Worm (Caenorhabditis elegans) whole organism, early embryonic: ENCODE results near the gene nhr-198.
"Not testable (repeated sequence)": the region's sequence is repeated elsewhere in the genome, so short reads cannot be mapped to it uniquely, and the experiment has no call there.

Experiments used
- B0310.2 ChIP-seq: sonication (generic microtip); optimal IDR thresholded peaks from 2 replicates; lab custom pipeline; 2016; ENCODE audit warnings: mild to moderate bottlenecking, missing genetic modification characterization, missing compliant biosample characterization
- F13C5.2 ChIP-seq: sonication (generic microtip); optimal IDR thresholded peaks from 2 replicates; lab custom pipeline; 2017; ENCODE audit warnings: mild to moderate bottlenecking, missing genetic modification characterization, inconsistent platforms, missing compliant biosample characterization
- aly-1 ChIP-seq: sonication (generic microtip); optimal IDR thresholded peaks from 2 replicates; lab custom pipeline; 2016; ENCODE audit warnings: missing genetic modification characterization, missing compliant biosample characterization
- ama-1 ChIP-seq: fragments of 150-350 bp; optimal IDR thresholded peaks from 2 replicates; lab custom pipeline; 2014
- ceh-13 ChIP-seq: fragments of 200-800 bp; sonication (Bioruptor generic); optimal IDR thresholded peaks from 2 replicates; lab custom pipeline; 2018; ENCODE audit warnings: mild to moderate bottlenecking, missing genetic modification characterization, missing compliant biosample characterization
- ceh-36 ChIP-seq: sonication (generic microtip); optimal IDR thresholded peaks from 2 replicates; lab custom pipeline; 2016; ENCODE audit warnings: missing genetic modification characterization, inconsistent platforms, missing compliant biosample characterization
- ets-7 ChIP-seq: sonication (generic microtip); optimal IDR thresholded peaks from 2 replicates; lab custom pipeline; 2016; ENCODE audit warnings: missing genotype, missing genetic modification characterization, missing compliant biosample characterization
- flt-1 ChIP-seq: fragments of 200-800 bp; sonication (Bioruptor generic); IDR thresholded peaks from 2 replicates; pipeline ENCODE4 v1.3.6; 2022; ENCODE audit warnings: missing genetic modification characterization, missing compliant biosample characterization
- hmbx-1 ChIP-seq: sonication (generic microtip); optimal IDR thresholded peaks from 2 replicates; lab custom pipeline; 2016; ENCODE audit warnings: mild to moderate bottlenecking, missing genetic modification characterization, missing compliant biosample characterization
- hmg-4 ChIP-seq: fragments of 200-800 bp; sonication (Bioruptor generic); optimal IDR thresholded peaks from 2 replicates; lab custom pipeline; 2018; ENCODE audit warnings: mild to moderate bottlenecking, missing genetic modification characterization, missing compliant biosample characterization
- hnd-1 ChIP-seq: sonication (generic microtip); optimal IDR thresholded peaks from 2 replicates; lab custom pipeline; 2016; ENCODE audit warnings: missing genetic modification characterization, missing compliant biosample characterization
- pes-1 ChIP-seq: fragments of 200-800 bp; sonication (Bioruptor generic); IDR thresholded peaks from 2 replicates; pipeline ENCODE4 v1.3.6; 2022; ENCODE audit warnings: missing genetic modification reagents, missing genetic modification characterization, missing compliant biosample characterization
- scrt-1 ChIP-seq: fragments of 200-800 bp; sonication (Bioruptor generic); IDR thresholded peaks from 2 replicates; pipeline ENCODE4 v1.3.6; 2022; ENCODE audit warnings: missing genetic modification characterization, missing compliant biosample characterization
- sea-1 ChIP-seq: fragments of 200-800 bp; sonication (Bioruptor generic); conservative IDR thresholded peaks from 2 replicates; pipeline ENCODE4 v1.3.6; 2022; ENCODE audit warnings: missing genetic modification characterization, missing compliant biosample characterization
- tbx-11 ChIP-seq: fragments of 200-800 bp; sonication (Bioruptor generic); IDR thresholded peaks from 2 replicates; pipeline ENCODE4 v1.3.6; 2022; ENCODE audit warnings: missing genetic modification characterization, missing compliant biosample characterization
- tbx-37 ChIP-seq: fragments of 200-800 bp; sonication (Bioruptor generic); conservative IDR thresholded peaks from 2 replicates; pipeline ENCODE4 v1.3.6; 2022; ENCODE audit warnings: missing genetic modification reagents, missing genetic modification characterization, missing compliant biosample characterization
- tra-4 ChIP-seq: sonication (generic microtip); optimal IDR thresholded peaks from 2 replicates; lab custom pipeline; 2017; ENCODE audit warnings: missing genetic modification characterization, missing compliant biosample characterization

The nhr-198 gene

ce11 chrV:15661580-15661979 is 32.2 kb upstream of the nhr-198 start:
- TF ChIP-seq flt-1 (GFP tag; lab: Robert Waterston, UW) (no peak), hmg-4 (no peak), B0310.2 (tag; lab: Kevin White, UChicago) (no peak), ceh-13 (GFP tag; lab: Kevin White, UChicago) (no peak), tbx-11 (no peak)

ce11 chrV:15664053-15664661 is 29.6 kb upstream of the nhr-198 start:
- TF ChIP-seq tra-4 (tag; lab: Kevin White, UChicago) (no peak), tbx-37 (GFP tag; lab: Robert Waterston, UW) (no peak), ceh-36 (peak; percentile 3)

DNA sequence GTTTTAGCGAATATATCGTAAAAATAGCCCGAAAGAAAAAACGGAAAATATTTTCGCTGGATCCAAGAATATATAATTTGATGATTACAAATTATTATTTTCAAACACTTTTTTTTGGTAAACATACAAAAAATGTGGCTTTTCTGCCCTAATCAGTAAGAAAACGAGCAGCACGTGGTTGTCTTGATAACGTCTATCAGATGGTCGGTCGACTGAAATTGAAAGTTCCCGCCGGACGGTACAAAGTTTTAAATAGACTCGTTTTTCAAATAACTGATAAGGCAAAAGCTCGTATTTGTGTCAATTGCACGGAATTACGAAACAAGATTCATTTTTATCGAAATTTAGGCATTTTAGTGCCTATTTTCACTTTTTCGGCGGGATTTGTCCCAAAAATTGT is 27.1 kb upstream of the nhr-198 start:
- no peak for TF ChIP-seq pes-1 (GFP tag; lab: Robert Waterston, UW)
- TF ChIP-seq tbx-11: no peak
- no peak for TF ChIP-seq F13C5.2
- TF ChIP-seq hnd-1 (tag; lab: Kevin White, UChicago): no peak
- TF ChIP-seq hmg-4: no peak
- no peak for TF ChIP-seq tbx-37 (GFP tag; lab: Robert Waterston, UW)
- no peak for TF ChIP-seq scrt-1 (GFP tag; lab: Robert Waterston, UW)
- TF ChIP-seq ama-1 (lab: Kevin White, UChicago): no peak
- TF ChIP-seq ceh-13 (GFP tag; lab: Kevin White, UChicago): no peak
- no peak for TF ChIP-seq ets-7 (tag; lab: Kevin White, UChicago)
- no peak for TF ChIP-seq B0310.2 (tag; lab: Kevin White, UChicago)
- no peak for TF ChIP-seq ceh-36
- TF ChIP-seq sea-1 (GFP tag; lab: Robert Waterston, UW): no peak

DNA sequence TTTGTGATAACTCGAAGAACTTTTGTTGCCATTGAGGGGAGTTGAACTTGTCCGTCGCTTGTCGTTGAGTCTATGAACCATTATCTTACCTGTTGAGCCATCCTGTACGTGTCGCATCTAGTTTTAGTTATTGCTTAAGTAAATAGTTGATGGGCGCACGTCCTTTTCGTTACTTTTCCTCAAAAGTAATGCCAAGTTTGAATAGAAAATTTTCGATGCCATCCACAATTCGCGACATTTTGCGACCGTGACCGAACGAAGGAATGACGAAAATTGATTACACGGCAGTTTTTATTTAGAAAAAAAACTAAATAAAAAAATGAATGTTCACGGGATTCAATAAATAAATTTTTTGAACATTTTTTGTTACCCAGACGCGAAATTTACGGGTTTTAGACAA is 25.6 kb upstream of the nhr-198 start, which contains the start of gene F53E4.1:
Gene F53E4.1, minus strand, starts transcription at position 101 of the 400 bp plus-strand sequence.
- TF ChIP-seq hmg-4; F13C5.2; tra-4 (tag; lab: Kevin White, UChicago): not testable (repeated sequence)

- TF ChIP-seq ceh-13 (GFP tag; lab: Kevin White, UChicago): no peak
- TF ChIP-seq hnd-1 (tag; lab: Kevin White, UChicago): no peak
- TF ChIP-seq pes-1 (GFP tag; lab: Robert Waterston, UW): no peak
- no peak for TF ChIP-seq ama-1 (lab: Kevin White, UChicago)
- no peak for TF ChIP-seq aly-1
- no peak for TF ChIP-seq sea-1 (GFP tag; lab: Robert Waterston, UW)
- no peak for TF ChIP-seq tbx-11
- no peak for TF ChIP-seq tra-4 (tag; lab: Kevin White, UChicago)
- no peak for TF ChIP-seq B0310.2 (tag; lab: Kevin White, UChicago)
- TF ChIP-seq scrt-1 (GFP tag; lab: Robert Waterston, UW): no peak
- no peak for TF ChIP-seq hmbx-1 (tag; lab: Kevin White, UChicago)
- TF ChIP-seq F13C5.2: no peak
- no peak for TF ChIP-seq hmg-4
- TF ChIP-seq tbx-37 (GFP tag; lab: Robert Waterston, UW): no peak
- no peak for TF ChIP-seq flt-1 (GFP tag; lab: Robert Waterston, UW)
- no peak for TF ChIP-seq ets-7 (tag; lab: Kevin White, UChicago)
- TF ChIP-seq ceh-36: no peak
Measured at ce11 chrV:15668870-15669269, 24.9 kb upstream of the nhr-198 start, which contains the start of gene K06B4.4. TSS of gene K06B4.4 (plus strand) at chrV:15669170.

DNA sequence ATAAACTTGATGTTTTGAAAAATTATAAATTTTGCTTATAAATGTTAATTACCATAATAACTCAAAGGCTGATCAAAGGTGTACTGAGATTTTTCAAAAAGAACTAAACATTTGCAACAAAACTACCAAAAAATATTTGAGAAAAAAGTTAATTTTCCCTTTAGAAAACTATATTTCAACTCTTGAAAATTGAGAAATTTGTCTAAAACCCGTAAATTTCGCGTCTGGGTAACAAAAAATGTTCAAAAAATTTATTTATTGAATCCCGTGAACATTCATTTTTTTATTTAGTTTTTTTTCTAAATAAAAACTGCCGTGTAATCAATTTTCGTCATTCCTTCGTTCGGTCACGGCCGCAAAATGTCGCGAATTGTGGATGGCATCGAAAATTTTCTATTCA is 23.7 kb upstream of the nhr-198 start, which contains the start of gene K06B4.15:
Gene K06B4.15, plus strand, starts transcription at position 301 of the 400 bp plus-strand sequence.
- not testable (repeated sequence) for TF ChIP-seq pes-1 (GFP tag; lab: Robert Waterston, UW); ama-1 (lab: Kevin White, UChicago); hmbx-1 (tag; lab: Kevin White, UChicago)

DNA sequence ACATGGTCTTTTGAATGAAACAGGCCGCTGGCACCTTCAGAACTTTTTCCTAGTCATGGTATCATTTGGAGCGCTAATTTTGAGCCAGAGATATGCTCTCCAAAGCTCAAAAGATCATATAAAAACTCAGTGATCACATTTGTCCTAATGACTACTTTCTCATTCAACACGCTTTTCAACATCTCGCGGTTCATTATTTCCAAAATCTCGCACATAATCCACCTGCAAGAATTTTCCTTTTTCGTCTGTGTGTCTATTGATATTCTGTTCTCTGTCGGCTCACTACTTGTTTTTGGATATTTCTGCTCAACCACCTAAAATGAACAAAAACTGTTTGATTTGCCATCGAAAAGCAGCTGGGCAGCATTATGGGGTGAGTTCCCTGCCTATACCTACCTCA is 20.1 kb upstream of the nhr-198 start, which contains the start of gene nhr-51:
Gene nhr-51, plus strand, starts transcription at position 301 of the 400 bp plus-strand sequence.
- no peak for TF ChIP-seq ceh-36
- TF ChIP-seq hmg-4: no peak
- no peak for TF ChIP-seq sea-1 (GFP tag; lab: Robert Waterston, UW)

- TF ChIP-seq ama-1 (lab: Kevin White, UChicago): no peak
- no peak for TF ChIP-seq sea-1 (GFP tag; lab: Robert Waterston, UW)
- TF ChIP-seq B0310.2 (tag; lab: Kevin White, UChicago): no peak
- TF ChIP-seq aly-1: no peak
- no peak for TF ChIP-seq F13C5.2
- no peak for TF ChIP-seq hmbx-1 (tag; lab: Kevin White, UChicago)
- TF ChIP-seq hmg-4: no peak
- no peak for TF ChIP-seq hnd-1 (tag; lab: Kevin White, UChicago)
- no peak for TF ChIP-seq tbx-37 (GFP tag; lab: Robert Waterston, UW)
- TF ChIP-seq pes-1 (GFP tag; lab: Robert Waterston, UW): no peak
- TF ChIP-seq tra-4 (tag; lab: Kevin White, UChicago): no peak
- TF ChIP-seq ceh-13 (GFP tag; lab: Kevin White, UChicago): no peak
- no peak for TF ChIP-seq scrt-1 (GFP tag; lab: Robert Waterston, UW)
- TF ChIP-seq ceh-36: no peak
Measured at ce11 chrV:15674899-15675298, 18.9 kb upstream of the nhr-198 start.
